Worm (Caenorhabditis elegans): ENCODE data around the gene R10D12.1.

DNA sequence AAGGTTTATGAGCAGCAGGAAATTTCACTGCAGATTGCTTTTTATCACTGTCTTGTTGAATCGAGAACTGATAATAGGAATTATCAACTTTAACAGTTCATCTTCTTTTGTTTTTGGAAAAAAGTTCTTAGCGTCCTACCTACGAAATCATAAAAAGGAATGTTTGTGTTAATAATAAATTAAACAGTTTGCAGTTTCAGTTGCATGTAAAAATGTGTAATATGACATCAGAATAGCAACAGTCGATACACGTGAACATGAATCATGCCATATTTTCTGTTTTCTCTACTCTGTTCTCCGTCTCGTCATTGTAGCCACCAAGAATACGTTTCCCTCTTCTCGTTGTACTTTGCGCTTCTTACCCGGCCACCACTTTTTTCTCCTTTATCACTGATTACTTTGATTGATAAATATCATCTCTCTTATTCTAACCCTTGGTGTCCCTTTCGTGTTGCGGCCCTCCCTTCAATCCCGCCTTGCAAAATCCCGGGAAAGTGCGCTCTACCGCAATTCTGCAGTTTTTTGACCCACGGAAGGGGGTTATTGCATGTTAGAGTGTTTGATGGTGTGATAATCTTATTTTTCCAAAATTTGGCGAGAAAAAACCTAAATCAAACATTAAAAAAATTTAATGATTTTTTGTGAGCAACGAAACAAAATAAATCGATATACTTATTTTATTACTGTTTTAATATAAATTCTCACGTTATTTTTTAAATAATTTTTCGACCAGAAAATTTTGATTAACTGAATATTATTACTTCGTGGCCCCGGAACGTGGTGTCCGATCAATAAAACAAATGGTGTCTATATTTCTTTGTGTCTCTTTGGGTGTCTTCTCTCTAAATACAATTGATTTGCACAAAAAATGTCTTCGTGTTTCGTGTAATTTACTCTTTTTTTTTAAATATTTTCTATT lies 41.7 kb downstream of the R10D12.1 start, which contains the start of gene sptl-3:
- TF ChIP-seq ref-1 (GFP tag; conservative IDR thresholded peaks at IDR 0.05) (no peak), ztf-23 (GFP tag; IDR thresholded peaks at IDR 0.05) (no peak)

Data from whole organism, midembryonic.